Worm (Caenorhabditis elegans) whole organism, L4/young adult: ENCODE results near the gene clec-145.

Source experiments
- dao-5 ChIP-seq: sonication (generic microtip); optimal IDR thresholded peaks from 2 replicates; lab custom pipeline; 2016; ENCODE audit warnings: missing genotype, missing genetic modification characterization, moderate library complexity, missing compliant biosample characterization
- him-1 ChIP-seq: sonication (generic microtip); optimal IDR thresholded peaks from 2 replicates; lab custom pipeline; 2016; ENCODE audit warnings: missing genotype, missing genetic modification reagents, missing genetic modification characterization, missing compliant biosample characterization

- no peak for TF ChIP-seq dao-5
- TF ChIP-seq him-1 = no peak
These were observed 22.7 kb upstream of the clec-145 start, which contains the start of gene gst-15 for ce11 chrII:13613096-13613495.
